Fruit fly (Drosophila melanogaster): Measurements from ENCODE around the gene Mitofilin.

Mitofilin gene

dm6 chr3R:22039480-22039879 lies 16.3 kb upstream of the Mitofilin start (continued):
- peak; percentile 69; the same call in 1 of the 3 replicates for TF ChIP-seq so (GFP tag; IDR thresholded peaks at IDR 0.05)
- no peak for TF ChIP-seq CG11398 (GFP tag; optimal IDR thresholded peaks at IDR 0.05)
- no peak for TF ChIP-seq CG18011 (GFP tag; optimal IDR thresholded peaks at IDR 0.05)
- TF ChIP-seq Fer2 (tag; optimal IDR thresholded peaks at IDR 0.05), result no peak
- TF ChIP-seq Tbp (GFP tag; optimal IDR thresholded peaks at IDR 0.05), result no peak
- peak in 1 of 2 experiments; percentile 54 for TF ChIP-seq dpn (GFP tag; optimal IDR thresholded peaks at IDR 0.05)
- TF ChIP-seq CG8388 (GFP tag; optimal IDR thresholded peaks at IDR 0.05), result peak; percentile 24
- no peak for TF ChIP-seq CG7928 (GFP tag; optimal IDR thresholded peaks at IDR 0.05)
- TF ChIP-seq CG14965 (GFP tag; optimal IDR thresholded peaks at IDR 0.05; ENCODE audit: borderline replicate concordance), result no peak
- TF ChIP-seq Awh (GFP tag; IDR thresholded peaks at IDR 0.05), result peak; percentile 72
- TF ChIP-seq Dll (GFP tag; IDR thresholded peaks at IDR 0.05; ENCODE audit: partially characterized antibody), result no peak
- no peak for TF ChIP-seq Opbp (GFP tag; IDR thresholded peaks at IDR 0.05; ENCODE audit: partially characterized antibody)
- no peak for TF ChIP-seq PHDP (tag; optimal IDR thresholded peaks at IDR 0.05)
- TF ChIP-seq Med (GFP tag), result peak; percentile 79
- TF ChIP-seq Camta (GFP tag; optimal IDR thresholded peaks at IDR 0.05), result peak; percentile 2
- 0 out of 2 replicates have a peak, but pooled peaks have one; percentile 10 for TF ChIP-seq CG11085 (GFP tag; IDR thresholded peaks at IDR 0.05)
- TF ChIP-seq fd64A (GFP tag; optimal IDR thresholded peaks at IDR 0.05), result peak; percentile 5
- no peak for TF ChIP-seq GATAe (GFP tag; conservative IDR thresholded peaks at IDR 0.05)
- TF ChIP-seq lov (optimal IDR thresholded peaks at IDR 0.05), result no peak
- peak; percentile 82; the same call in 2 of the 3 replicates for TF ChIP-seq lov (GFP tag; IDR thresholded peaks at IDR 0.05)
- peak; percentile 30 for TF ChIP-seq CG12219 (GFP tag; optimal IDR thresholded peaks at IDR 0.05)
- no peak for TF ChIP-seq Usf (GFP tag; optimal IDR thresholded peaks at IDR 0.05)
- TF ChIP-seq Dp (GFP tag; optimal IDR thresholded peaks at IDR 0.05), result no peak
- TF ChIP-seq pros (GFP tag; optimal IDR thresholded peaks at IDR 0.05), result peak; percentile 4
- TF ChIP-seq ap (GFP tag; IDR thresholded peaks at IDR 0.05), result peak; percentile 70
- TF ChIP-seq B-H1 (GFP tag; IDR thresholded peaks at IDR 0.05), result peak; percentile 42; the same call in 1 of the 3 replicates
- TF ChIP-seq ranshi (GFP tag; IDR thresholded peaks at IDR 0.05), result peak; percentile 63
- TF ChIP-seq ci (GFP tag; IDR thresholded peaks at IDR 0.05), result peak; percentile 89
- TF ChIP-seq cad (GFP tag; optimal IDR thresholded peaks at IDR 0.05), result no peak
- TF ChIP-seq abd-A (tag; optimal IDR thresholded peaks at IDR 0.05), result no peak
- no peak for TF ChIP-seq CG4854 (GFP tag; optimal IDR thresholded peaks at IDR 0.05)
- TF ChIP-seq Ssrp (tag; optimal IDR thresholded peaks at IDR 0.05), result peak; percentile 45
- TF ChIP-seq Vsx1 (GFP tag; optimal IDR thresholded peaks at IDR 0.05), result no peak
- 0 out of 3 replicates have a peak, but pooled peaks have one; percentile 42 for TF ChIP-seq CG17361 (GFP tag; IDR thresholded peaks at IDR 0.05)
- peak; percentile 29; the same call in 1 of the 2 replicates for TF ChIP-seq esg (GFP tag; conservative IDR thresholded peaks at IDR 0.05)
- TF ChIP-seq Ets65A (GFP tag), result peak; percentile 33
- no peak for TF ChIP-seq zfh2 (GFP tag; optimal IDR thresholded peaks at IDR 0.05)
- TF ChIP-seq CG6791 (GFP tag; IDR thresholded peaks at IDR 0.05; ENCODE audit: partially characterized antibody), result no peak
- TF ChIP-seq ems (GFP tag; optimal IDR thresholded peaks at IDR 0.05), result peak; percentile 29
- no peak for TF ChIP-seq CG6654 (GFP tag; optimal IDR thresholded peaks at IDR 0.05)
- 0 out of 3 replicates have a peak, but pooled peaks have one; percentile 21 for TF ChIP-seq CG11456 (GFP tag; IDR thresholded peaks at IDR 0.05)
- no peak for TF ChIP-seq pnt (GFP tag; optimal IDR thresholded peaks at IDR 0.05)
- TF ChIP-seq CG1602 (GFP tag; optimal IDR thresholded peaks at IDR 0.05), result peak; percentile 20
- peak; percentile 71 for TF ChIP-seq H2.0 (GFP tag; IDR thresholded peaks at IDR 0.05)
- TF ChIP-seq vfl (GFP tag; optimal IDR thresholded peaks at IDR 0.05), result no peak
- TF ChIP-seq CG6854 (GFP tag; optimal IDR thresholded peaks at IDR 0.05), result no peak
- TF ChIP-seq cg (GFP tag; optimal IDR thresholded peaks at IDR 0.05), result peak; percentile 55
- TF ChIP-seq CG9609 (GFP tag; optimal IDR thresholded peaks at IDR 0.05), result no peak
- TF ChIP-seq Chrac-16 (GFP tag; optimal IDR thresholded peaks at IDR 0.05), result peak; percentile 17
- no peak for TF ChIP-seq Dip3 (GFP tag; optimal IDR thresholded peaks at IDR 0.05)
- TF ChIP-seq nom (GFP tag; optimal IDR thresholded peaks at IDR 0.05), result no peak

Data from whole organism, embryonic.